Worm (Caenorhabditis elegans) whole organism, mixed stage, embryonic: ENCODE measurements around the gene ZK287.9.

Experiments used
- M03D4.4 ChIP-seq: sonication (generic microtip); optimal IDR thresholded peaks from 2 replicates; lab custom pipeline; 2017; ENCODE audit warnings: mild to moderate bottlenecking, missing genetic modification characterization, missing compliant biosample characterization
- bed-3 ChIP-seq: fragments of 200-800 bp; sonication (Bioruptor generic); optimal IDR thresholded peaks from 3 replicates; lab custom pipeline; 2018; ENCODE audit warnings: mild to moderate bottlenecking, missing genetic modification characterization, moderate library complexity, missing compliant biosample characterization
- blmp-1 ChIP-seq: fragments of 150-350 bp; optimal IDR thresholded peaks from 2 replicates; lab custom pipeline; 2014; ENCODE audit warnings: missing biosample characterization, missing genetic modification characterization
- ceh-39 ChIP-seq: fragments of 150-350 bp; optimal IDR thresholded peaks from 2 replicates; lab custom pipeline; 2014; ENCODE audit warnings: missing biosample characterization, missing genetic modification characterization
- ceh-43 ChIP-seq: fragments of 200-800 bp; sonication (Bioruptor generic); optimal IDR thresholded peaks from 2 replicates; lab custom pipeline; 2018; ENCODE audit warnings: mild to moderate bottlenecking, missing genetic modification characterization, moderate library complexity, missing compliant biosample characterization
- ceh-83 ChIP-seq: fragments of 200-800 bp; sonication (Bioruptor generic); optimal IDR thresholded peaks from 2 replicates; lab custom pipeline; 2018; ENCODE audit warnings: mild to moderate bottlenecking, missing genetic modification characterization, missing compliant biosample characterization
- ces-1 ChIP-seq: fragments of 150-350 bp; optimal IDR thresholded peaks from 2 replicates; lab custom pipeline; 2014; ENCODE audit warnings: missing biosample characterization, missing genetic modification reagents, missing genetic modification characterization
- cnd-1 ChIP-seq: fragments of 200-800 bp; sonication (Bioruptor generic); optimal IDR thresholded peaks from 2 replicates; lab custom pipeline; 2018; ENCODE audit warnings: mild to moderate bottlenecking, missing genetic modification characterization, missing compliant biosample characterization
- drap-1 ChIP-seq: fragments of 200-800 bp; sonication (Bioruptor generic); optimal IDR thresholded peaks from 3 replicates; lab custom pipeline; 2018; ENCODE audit warnings: mild to moderate bottlenecking, missing genetic modification characterization, missing compliant biosample characterization
- elt-1 ChIP-seq: sonication (generic microtip); optimal IDR thresholded peaks from 2 replicates; lab custom pipeline; 2017; ENCODE audit warnings: missing genetic modification characterization, mild to moderate bottlenecking, missing compliant biosample characterization, antibody characterized with exemption, moderate library complexity, borderline replicate concordance; ENCODE audit not compliant: insufficient read depth
- elt-3 ChIP-seq: fragments of 150-350 bp; optimal IDR thresholded peaks from 2 replicates; lab custom pipeline; 2014; ENCODE audit warnings: missing biosample characterization, missing genetic modification characterization
- flh-1 ChIP-seq: fragments of 200-800 bp; sonication (Bioruptor generic); optimal IDR thresholded peaks from 2 replicates; lab custom pipeline; 2018; ENCODE audit warnings: mild to moderate bottlenecking, missing genetic modification characterization, moderate library complexity, missing compliant biosample characterization
- ham-2 ChIP-seq: fragments of 200-800 bp; sonication (Bioruptor generic); optimal IDR thresholded peaks from 2 replicates; lab custom pipeline; 2018; ENCODE audit warnings: mild to moderate bottlenecking, missing genetic modification characterization, missing compliant biosample characterization
- hlh-1 ChIP-seq: fragments of 150-350 bp; optimal IDR thresholded peaks from 2 replicates; lab custom pipeline; 2014; ENCODE audit warnings: missing biosample characterization, missing genetic modification reagents, missing genetic modification characterization
- lin-13 ChIP-seq: fragments of 150-350 bp; optimal IDR thresholded peaks from 2 replicates; lab custom pipeline; 2014; ENCODE audit warnings: missing biosample characterization, missing genetic modification characterization
- lin-32 ChIP-seq: fragments of 200-800 bp; sonication (Bioruptor generic); optimal IDR thresholded peaks from 2 replicates; lab custom pipeline; 2018; ENCODE audit warnings: mild to moderate bottlenecking, missing genetic modification characterization, missing compliant biosample characterization
- lsy-2 ChIP-seq: fragments of 150-350 bp; optimal IDR thresholded peaks from 2 replicates; lab custom pipeline; 2014; ENCODE audit warnings: missing biosample characterization, missing genetic modification characterization
- mab-5 ChIP-seq: fragments of 150-350 bp; optimal IDR thresholded peaks from 2 replicates; lab custom pipeline; 2014; ENCODE audit warnings: missing biosample characterization, missing genetic modification characterization
- mep-1 ChIP-seq: fragments of 150-350 bp; optimal IDR thresholded peaks from 2 replicates; lab custom pipeline; 2017; ENCODE audit warnings: missing biosample characterization, missing genetic modification reagents, missing genetic modification characterization, inconsistent platforms
- mls-2 ChIP-seq: sonication (generic microtip); optimal IDR thresholded peaks from 2 replicates; lab custom pipeline; 2016; ENCODE audit warnings: mild to moderate bottlenecking, missing genetic modification characterization, moderate library complexity, missing compliant biosample characterization
- nhr-12 ChIP-seq: fragments of 150-350 bp; optimal IDR thresholded peaks from 2 replicates; lab custom pipeline; 2014; ENCODE audit warnings: missing biosample characterization, missing genetic modification characterization
- nhr-2 ChIP-seq: fragments of 150-350 bp; optimal IDR thresholded peaks from 2 replicates; lab custom pipeline; 2014; ENCODE audit warnings: missing biosample characterization, missing genetic modification characterization
- nhr-237 ChIP-seq: fragments of 150-350 bp; optimal IDR thresholded peaks from 2 replicates; lab custom pipeline; 2014; ENCODE audit warnings: missing biosample characterization, missing genetic modification characterization
- nhr-28 ChIP-seq: fragments of 150-350 bp; optimal IDR thresholded peaks from 2 replicates; lab custom pipeline; 2014; ENCODE audit warnings: missing biosample characterization, missing genetic modification characterization
- nhr-76 ChIP-seq: sonication (generic microtip); optimal IDR thresholded peaks from 2 replicates; lab custom pipeline; 2017; ENCODE audit warnings: missing biosample characterization, missing genetic modification characterization
- pha-4 ChIP-seq: fragments of 150-350 bp; optimal IDR thresholded peaks from 2 replicates; lab custom pipeline; 2018; ENCODE audit warnings: missing biosample characterization, missing genetic modification reagents, missing genetic modification characterization
- sem-2 ChIP-seq: fragments of 200-800 bp; sonication (Bioruptor generic); optimal IDR thresholded peaks from 2 replicates; lab custom pipeline; 2018; ENCODE audit warnings: mild to moderate bottlenecking, missing genetic modification characterization, missing compliant biosample characterization
- snpc-4 ChIP-seq: fragments of 150-350 bp; optimal IDR thresholded peaks from 2 replicates; lab custom pipeline; 2014; ENCODE audit warnings: missing biosample characterization, missing genetic modification characterization
- sptf-1 ChIP-seq: sonication (generic microtip); optimal IDR thresholded peaks from 2 replicates; lab custom pipeline; 2017; ENCODE audit warnings: mild to moderate bottlenecking, missing genetic modification characterization, moderate library complexity, missing compliant biosample characterization
- tbx-8 ChIP-seq: fragments of 200-800 bp; sonication (Bioruptor generic); optimal IDR thresholded peaks from 2 replicates; lab custom pipeline; 2018; ENCODE audit warnings: mild to moderate bottlenecking, missing genetic modification characterization, moderate library complexity, missing compliant biosample characterization
- unc-120 ChIP-seq: sonication (generic microtip); optimal IDR thresholded peaks from 2 replicates; lab custom pipeline; 2017; ENCODE audit warnings: missing genetic modification characterization, missing compliant biosample characterization; ENCODE audit not compliant: poor library complexity, severe bottlenecking
- unc-39 ChIP-seq: fragments of 150-350 bp; optimal IDR thresholded peaks from 2 replicates; lab custom pipeline; 2014; ENCODE audit warnings: missing biosample characterization, missing genetic modification characterization
- unc-62 ChIP-seq: fragments of 150-350 bp; optimal IDR thresholded peaks from 2 replicates; lab custom pipeline; 2014; ENCODE audit warnings: missing biosample characterization, missing genetic modification reagents, missing genetic modification characterization
- zip-8 ChIP-seq: fragments of 150-350 bp; optimal IDR thresholded peaks from 2 replicates; lab custom pipeline; 2014; ENCODE audit warnings: missing biosample characterization, missing genetic modification characterization
- ztf-11 ChIP-seq: fragments of 150-350 bp; optimal IDR thresholded peaks from 2 replicates; lab custom pipeline; 2014; ENCODE audit warnings: missing biosample characterization, missing genetic modification characterization

The ZK287.9 gene

ce11 chrV:9692109-9692581, 13.0 kb downstream of the ZK287.9 start, which contains the start of gene ztf-9:
TSS of gene ztf-9 (minus strand) at chrV:9692159.
- TF ChIP-seq pha-4 (no peak), mep-1 (peak; percentile 45), blmp-1 (tag; lab: Kevin White, UChicago) (peak; percentile 85), zip-8 (tag; lab: Kevin White, UChicago) (no peak), unc-62 (GFP tag; lab: Kevin White, UChicago) (peak; percentile 16), sptf-1 (tag; lab: Kevin White, UChicago) (peak; percentile 62), ham-2 (GFP tag; lab: Kevin White, UChicago) (peak; percentile 15), bed-3 (GFP tag; lab: Kevin White, UChicago) (no peak), lin-32 (GFP tag; lab: Kevin White, UChicago) (no peak), elt-3 (no peak), drap-1 (GFP tag; lab: Kevin White, UChicago) (peak; percentile 54), ceh-43 (no peak), ces-1 (peak; percentile 17), M03D4.4 (tag; lab: Kevin White, UChicago) (peak; percentile 36), nhr-76 (no peak), ceh-39 (no peak), snpc-4 (no peak), sem-2 (GFP tag; lab: Kevin White, UChicago) (no peak), lin-13 (peak; percentile 27), mab-5 (tag; lab: Kevin White, UChicago) (no peak), elt-1 (tag; lab: Kevin White, UChicago) (no peak), unc-39 (tag; lab: Kevin White, UChicago) (no peak), nhr-2 (tag; lab: Kevin White, UChicago) (no peak), tbx-8 (GFP tag; lab: Kevin White, UChicago) (no peak), ceh-83 (GFP tag; lab: Kevin White, UChicago) (no peak), ztf-11 (no peak), hlh-1 (tag; lab: Kevin White, UChicago) (peak; percentile 25), lsy-2 (tag; lab: Kevin White, UChicago) (peak; percentile 28), flh-1 (GFP tag; lab: Kevin White, UChicago) (no peak), nhr-12 (tag; lab: Kevin White, UChicago) (no peak), nhr-28 (tag; lab: Kevin White, UChicago) (no peak), mls-2 (tag; lab: Kevin White, UChicago) (peak; percentile 59), cnd-1 (tag; lab: Kevin White, UChicago) (peak; percentile 4), unc-120 (peak; percentile 78), nhr-237 (peak; percentile 10)

DNA sequence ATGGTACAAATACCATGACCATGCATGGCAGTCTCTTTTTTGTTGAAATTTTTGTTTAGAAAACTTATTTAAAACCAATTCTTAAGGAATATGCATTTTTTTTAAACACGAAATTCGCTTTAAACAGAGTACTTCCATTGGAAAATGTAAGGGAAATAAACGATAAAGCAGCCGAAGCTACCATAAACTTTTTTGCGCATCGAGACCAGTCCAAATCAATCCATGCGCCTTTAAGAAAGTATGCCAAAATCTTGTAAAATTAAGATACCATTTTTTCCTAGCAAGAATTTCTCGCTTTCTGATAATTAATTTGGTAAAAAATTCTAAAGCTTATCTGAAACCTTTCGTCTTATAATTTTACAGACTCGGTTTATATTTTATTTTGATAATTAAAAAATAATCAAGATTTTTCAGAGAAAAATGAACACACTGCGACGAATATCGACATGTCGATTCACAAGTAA, 13.5 kb downstream of the ZK287.9 start, which contains the start of gene ZK287.7:
Gene ZK287.7, plus strand, starts transcription at position 414 of the 464 bp plus-strand sequence.
- no peak for TF ChIP-seq mls-2 (tag; lab: Kevin White, UChicago)
- no peak for TF ChIP-seq sem-2 (GFP tag; lab: Kevin White, UChicago)
- no peak for TF ChIP-seq ceh-83 (GFP tag; lab: Kevin White, UChicago)
- TF ChIP-seq unc-62 (GFP tag; lab: Kevin White, UChicago), result no peak
- TF ChIP-seq bed-3 (GFP tag; lab: Kevin White, UChicago), result no peak
- no peak for TF ChIP-seq nhr-237
- TF ChIP-seq ztf-11, result no peak
- TF ChIP-seq elt-3, result no peak
- TF ChIP-seq mep-1, result no peak

DNA sequence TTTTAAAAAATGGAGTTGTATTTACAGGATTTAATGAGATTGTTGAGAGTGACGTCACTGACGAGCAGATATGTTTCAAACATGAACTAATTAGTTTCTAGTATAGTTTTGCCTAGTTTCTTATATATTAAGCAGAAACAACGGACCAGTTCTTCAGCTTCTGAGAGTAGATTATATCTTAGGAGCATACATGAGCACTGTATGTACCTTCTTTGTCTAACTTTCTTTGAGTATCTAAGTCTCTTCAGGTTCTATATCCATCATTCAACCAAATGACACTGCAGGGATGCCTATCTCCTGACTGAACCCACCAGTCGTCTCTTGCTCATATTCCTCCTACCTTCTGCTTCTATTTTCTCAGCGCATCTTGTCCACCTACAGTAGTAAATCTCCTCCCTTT, 17.6 kb downstream of the ZK287.9 start, which contains the start of gene her-1:
Gene her-1, plus strand, starts transcription at position 301 of the 400 bp plus-strand sequence.
- TF ChIP-seq elt-3, result no peak
- TF ChIP-seq unc-39 (tag; lab: Kevin White, UChicago), result no peak
- no peak for TF ChIP-seq ceh-83 (GFP tag; lab: Kevin White, UChicago)
- TF ChIP-seq nhr-28 (tag; lab: Kevin White, UChicago), result no peak
- no peak for TF ChIP-seq pha-4
- TF ChIP-seq hlh-1 (tag; lab: Kevin White, UChicago), result no peak

DNA sequence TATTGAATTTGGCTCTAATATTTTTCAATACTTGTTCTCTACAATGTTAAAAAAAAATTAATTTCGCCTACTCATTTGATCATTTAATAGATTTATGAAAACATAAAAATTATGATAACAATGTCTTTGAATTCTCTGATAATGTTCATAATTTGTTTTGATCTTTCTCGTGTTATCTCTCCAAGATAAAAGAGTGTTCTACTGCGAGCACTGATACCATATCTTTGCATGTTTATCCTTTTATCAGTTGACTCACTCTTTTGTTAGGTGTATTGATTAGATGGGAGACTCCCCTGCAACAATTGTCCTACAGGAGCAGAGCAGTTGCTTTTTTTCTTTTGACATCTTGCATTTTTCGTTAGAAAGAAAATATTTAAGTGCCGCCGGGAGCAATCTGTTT, 20.1 kb downstream of the ZK287.9 start:
- TF ChIP-seq elt-3, result no peak
